Fruit fly (Drosophila melanogaster) whole organism, pupa: Measurements from ENCODE around the gene CG42553.

Experiments used
- CG10348 ChIP-seq: fragments of 200-800 bp; sonication (Bioruptor generic); IDR thresholded peaks from 2 replicates; pipeline ENCODE4 v1.3.6; 2022; ENCODE audit warnings: missing biosample characterization, missing genetic modification characterization
- CG12605 ChIP-seq: fragments of 200-800 bp; sonication (Bioruptor generic); IDR thresholded peaks from 2 replicates; pipeline ENCODE4 v1.3.6; 2022; ENCODE audit warnings: missing biosample characterization, missing genetic modification characterization
- CG13204 ChIP-seq: fragments of 200-800 bp; sonication (Bioruptor generic); optimal IDR thresholded peaks from 2 replicates; lab custom pipeline; 2018; ENCODE audit warnings: missing biosample characterization, mild to moderate bottlenecking, missing genetic modification characterization, moderate library complexity
- CG14655 ChIP-seq: fragments of 200-800 bp; sonication (Bioruptor generic); optimal IDR thresholded peaks from 3 replicates; lab custom pipeline; 2017; ENCODE audit warnings: mild to moderate bottlenecking, missing biosample characterization, missing genetic modification reagents, missing genetic modification characterization
- CG15710 ChIP-seq: fragments of 200-800 bp; sonication (Bioruptor generic); optimal IDR thresholded peaks from 2 replicates; lab custom pipeline; 2018; ENCODE audit warnings: missing biosample characterization, mild to moderate bottlenecking, missing genetic modification characterization, moderate library complexity
- CG17806 ChIP-seq: fragments of 200-800 bp; sonication (Bioruptor generic); optimal IDR thresholded peaks from 2 replicates; lab custom pipeline; 2018; ENCODE audit warnings: missing biosample characterization, mild to moderate bottlenecking, missing genetic modification characterization, moderate library complexity
- CG32121 ChIP-seq: fragments of 200-800 bp; sonication (Bioruptor generic); IDR thresholded peaks from 2 replicates; pipeline ENCODE4 v1.3.6; 2022; ENCODE audit warnings: missing biosample characterization, missing genetic modification characterization
- CG34367 ChIP-seq: fragments of 200-800 bp; sonication (Bioruptor generic); optimal IDR thresholded peaks from 2 replicates; lab custom pipeline; 2018; ENCODE audit warnings: missing biosample characterization, mild to moderate bottlenecking, missing genetic modification characterization
- CG4496 ChIP-seq: fragments of 200-800 bp; sonication (Bioruptor generic); IDR thresholded peaks from 3 replicates; pipeline ENCODE4 v1.3.6; 2022; ENCODE audit warnings: missing biosample characterization, missing genetic modification characterization
- CG8159 ChIP-seq: fragments of 200-800 bp; sonication (Bioruptor generic); optimal IDR thresholded peaks from 3 replicates; lab custom pipeline; 2018; ENCODE audit warnings: missing biosample characterization, mild to moderate bottlenecking, missing genetic modification characterization, moderate library complexity
- CG8301 ChIP-seq: fragments of 200-800 bp; sonication (Bioruptor generic); optimal IDR thresholded peaks from 2 replicates; lab custom pipeline; 2018; ENCODE audit warnings: missing biosample characterization, mild to moderate bottlenecking, missing genetic modification characterization
- CG9948 ChIP-seq: fragments of 200-800 bp; sonication (Bioruptor generic); optimal IDR thresholded peaks from 2 replicates; lab custom pipeline; 2018; ENCODE audit warnings: missing biosample characterization, mild to moderate bottlenecking, missing genetic modification characterization, moderate library complexity
- D1 ChIP-seq: fragments of 200-800 bp; sonication (Bioruptor generic); optimal IDR thresholded peaks from 2 replicates; lab custom pipeline; 2018; ENCODE audit warnings: missing biosample characterization, mild to moderate bottlenecking, missing genetic modification characterization, moderate library complexity
- EcR ChIP-seq: fragments of 200-800 bp; sonication (Bioruptor generic); optimal IDR thresholded peaks from 3 replicates; lab custom pipeline; 2019; ENCODE audit warnings: missing biosample characterization, missing genetic modification characterization, mild to moderate bottlenecking, moderate library complexity, missing genetic modification reagents
- Ets98B ChIP-seq: fragments of 200-800 bp; sonication (Bioruptor generic); IDR thresholded peaks from 2 replicates; pipeline ENCODE4 v1.3.6; 2022; ENCODE audit warnings: missing biosample characterization, missing genetic modification characterization
- Pif1A ChIP-seq: fragments of 200-800 bp; sonication (Bioruptor generic); optimal IDR thresholded peaks from 3 replicates; lab custom pipeline; 2016; ENCODE audit warnings: missing biosample characterization, missing genetic modification characterization
- Pif1B ChIP-seq: fragments of 200-800 bp; sonication (Bioruptor generic); optimal IDR thresholded peaks from 3 replicates; lab custom pipeline; 2016; ENCODE audit warnings: missing biosample characterization, missing genetic modification characterization
- Snoo ChIP-seq: fragments of 200-800 bp; sonication (Bioruptor generic); optimal IDR thresholded peaks from 3 replicates; lab custom pipeline; 2017; ENCODE audit warnings: missing biosample characterization, mild to moderate bottlenecking, missing genetic modification characterization, inconsistent platforms
- fd96Ca ChIP-seq: fragments of 200-800 bp; sonication (Bioruptor generic); IDR thresholded peaks from 3 replicates; pipeline ENCODE4 v1.3.6; 2022; ENCODE audit warnings: missing biosample characterization, missing genetic modification characterization
- gl ChIP-seq: fragments of 200-800 bp; sonication (Bioruptor generic); optimal IDR thresholded peaks from 2 replicates; lab custom pipeline; 2018; ENCODE audit warnings: missing biosample characterization, mild to moderate bottlenecking, missing genetic modification characterization
- rn ChIP-seq: fragments of 200-800 bp; sonication (Bioruptor generic); IDR thresholded peaks from 2 replicates; pipeline ENCODE4 v1.3.6; 2022; ENCODE audit warnings: missing biosample characterization, missing genetic modification characterization

CG42553 gene

DNA sequence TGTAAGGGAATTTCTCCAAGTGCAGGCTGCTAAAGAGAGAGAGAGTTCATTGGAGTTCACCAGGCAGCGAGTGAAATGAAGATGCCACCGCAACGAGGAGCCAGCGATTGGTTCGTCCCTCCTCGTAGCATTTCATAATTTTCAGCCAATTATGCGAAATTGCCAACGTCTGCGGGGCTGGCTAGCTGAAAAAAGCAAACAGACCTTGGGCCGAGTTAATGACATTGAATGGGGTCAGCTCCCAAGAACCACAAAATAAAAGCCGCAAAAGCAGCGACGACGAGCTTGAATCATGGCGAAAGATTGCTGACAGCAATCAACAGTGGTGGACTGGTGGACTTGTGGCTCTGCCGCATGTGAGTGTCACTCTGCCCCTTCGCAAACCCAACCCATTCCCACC, 10.3 kb upstream of the CG42553 start:
- TF ChIP-seq CG15710 (tag; lab: Kevin White, UChicago) (no peak), EcR (peak; percentile 90)

- TF ChIP-seq CG17806 (tag; lab: Kevin White, UChicago) (peak; percentile 57), CG15710 (tag; lab: Kevin White, UChicago) (peak; percentile 61), CG12605 (peak; percentile 70), Pif1A (peak; percentile 80), CG34367 (peak; percentile 55), CG10348 (GFP tag; lab: Robert Waterston, UW) (no peak), fd96Ca (GFP tag; lab: Robert Waterston, UW) (peak; percentile 81), CG4496 (peak; percentile 76), CG8159 (tag; lab: Kevin White, UChicago) (peak; percentile 45), D1 (tag; lab: Kevin White, UChicago) (no peak), EcR (no peak), rn (GFP tag; lab: Robert Waterston, UW) (peak; percentile 70), CG8301 (tag; lab: Kevin White, UChicago) (peak; percentile 86), CG14655 (GFP tag; lab: Kevin White, UChicago) (peak; percentile 87), CG9948 (tag; lab: Kevin White, UChicago) (peak; percentile 78), gl (tag; lab: Kevin White, UChicago) (peak; percentile 58), Snoo (tag; lab: Kevin White, UChicago) (peak; percentile 62), Ets98B (peak; percentile 81), Pif1B (GFP tag; lab: Kevin White, UChicago) (peak; percentile 73), CG13204 (GFP tag; lab: Kevin White, UChicago) (no peak), CG32121 (GFP tag; lab: Robert Waterston, UW) (peak; percentile 58)
These were observed 9.4 kb upstream of the CG42553 start for dm6 chr3L:824444-824843.

DNA sequence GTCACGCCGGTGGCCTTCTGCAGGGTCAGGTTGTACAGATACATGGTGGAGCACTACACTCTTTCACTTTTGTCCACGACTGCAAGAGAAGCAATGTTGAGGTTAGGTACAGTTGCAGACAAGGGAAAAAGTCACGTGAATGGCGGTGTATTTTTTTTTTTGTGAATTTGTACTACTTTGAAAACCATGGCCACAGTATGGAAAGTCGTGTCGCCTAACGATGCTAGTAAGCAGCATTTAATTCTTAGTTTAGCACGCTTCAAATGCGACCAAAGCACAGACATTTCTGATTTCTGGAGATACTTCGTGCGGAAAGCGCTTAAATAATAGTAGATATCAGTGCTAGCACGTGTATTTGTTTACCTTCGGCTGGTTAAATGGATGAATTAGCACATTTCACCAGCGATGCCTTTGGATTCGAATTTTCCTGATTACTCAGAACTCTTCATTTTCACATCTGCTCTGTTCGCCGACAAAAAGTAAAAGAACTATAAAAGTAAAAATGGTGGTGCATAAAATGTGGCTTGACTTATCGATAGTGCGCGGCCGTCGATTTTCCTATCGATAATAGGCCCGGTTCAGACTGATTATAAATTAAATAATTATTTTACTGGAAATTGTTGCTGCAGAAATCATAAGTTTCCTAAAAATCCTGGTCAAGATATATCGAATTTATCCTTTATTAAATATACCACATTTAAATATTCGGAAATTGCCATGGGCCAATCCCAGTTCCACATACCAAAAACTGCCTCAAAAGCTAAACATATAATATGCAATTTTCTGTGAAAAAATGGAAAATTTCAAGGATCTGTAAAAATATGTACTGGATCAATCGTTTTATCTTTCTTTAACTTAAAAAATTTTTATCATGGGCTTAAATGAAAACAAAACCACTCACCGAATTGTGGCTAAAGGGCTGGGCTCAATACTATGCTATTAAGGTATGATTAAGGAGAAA, 716 bp upstream of the CG42553 start, which contains the start of gene Sf3b3:
TSS of gene Sf3b3 (minus strand) at position 489 of the 961 bp plus-strand sequence.
- TF ChIP-seq CG9948 (tag; lab: Kevin White, UChicago), result peak; percentile 6
- TF ChIP-seq CG17806 (tag; lab: Kevin White, UChicago), result peak; percentile 6
- TF ChIP-seq Ets98B, result peak; percentile 8; the same call in 1 of the 2 replicates
- TF ChIP-seq fd96Ca (GFP tag; lab: Robert Waterston, UW), result peak; percentile 17; the same call in 1 of the 3 replicates
- TF ChIP-seq CG32121 (GFP tag; lab: Robert Waterston, UW), result 0 out of 2 replicates have a peak, but pooled peaks have one; percentile 16
- TF ChIP-seq Pif1A, result no peak
- no peak for TF ChIP-seq CG8159 (tag; lab: Kevin White, UChicago)
- TF ChIP-seq CG10348 (GFP tag; lab: Robert Waterston, UW), result no peak
- TF ChIP-seq CG4496, result peak; percentile 33; the same call in 1 of the 3 replicates
- TF ChIP-seq CG15710 (tag; lab: Kevin White, UChicago), result peak; percentile 12
- TF ChIP-seq Snoo (tag; lab: Kevin White, UChicago), result no peak
- TF ChIP-seq D1 (tag; lab: Kevin White, UChicago), result no peak
- TF ChIP-seq CG34367, result no peak
- TF ChIP-seq EcR, result no peak
- no peak for TF ChIP-seq Pif1B (GFP tag; lab: Kevin White, UChicago)
- peak; percentile 10 for TF ChIP-seq gl (tag; lab: Kevin White, UChicago)
- TF ChIP-seq CG12605, result peak; percentile 24; the same call in 1 of the 2 replicates
- no peak for TF ChIP-seq CG13204 (GFP tag; lab: Kevin White, UChicago)
- TF ChIP-seq CG8301 (tag; lab: Kevin White, UChicago), result no peak
- no peak for TF ChIP-seq rn (GFP tag; lab: Robert Waterston, UW)
- TF ChIP-seq CG14655 (GFP tag; lab: Kevin White, UChicago), result no peak

dm6 chr3L:835455-836034, 1.7 kb downstream of the CG42553 start, which contains the start of gene CG42554:
TSS of gene CG42554 (plus strand) at chr3L:835683.
- no peak for TF ChIP-seq CG10348 (GFP tag; lab: Robert Waterston, UW)
- no peak for TF ChIP-seq CG14655 (GFP tag; lab: Kevin White, UChicago)
- TF ChIP-seq CG4496, result no peak
- no peak for TF ChIP-seq Ets98B
- TF ChIP-seq Pif1B (GFP tag; lab: Kevin White, UChicago), result no peak
- no peak for TF ChIP-seq CG8159 (tag; lab: Kevin White, UChicago)
- no peak for TF ChIP-seq CG13204 (GFP tag; lab: Kevin White, UChicago)
- no peak for TF ChIP-seq Snoo (tag; lab: Kevin White, UChicago)
- no peak for TF ChIP-seq CG15710 (tag; lab: Kevin White, UChicago)
- TF ChIP-seq CG32121 (GFP tag; lab: Robert Waterston, UW), result no peak

DNA sequence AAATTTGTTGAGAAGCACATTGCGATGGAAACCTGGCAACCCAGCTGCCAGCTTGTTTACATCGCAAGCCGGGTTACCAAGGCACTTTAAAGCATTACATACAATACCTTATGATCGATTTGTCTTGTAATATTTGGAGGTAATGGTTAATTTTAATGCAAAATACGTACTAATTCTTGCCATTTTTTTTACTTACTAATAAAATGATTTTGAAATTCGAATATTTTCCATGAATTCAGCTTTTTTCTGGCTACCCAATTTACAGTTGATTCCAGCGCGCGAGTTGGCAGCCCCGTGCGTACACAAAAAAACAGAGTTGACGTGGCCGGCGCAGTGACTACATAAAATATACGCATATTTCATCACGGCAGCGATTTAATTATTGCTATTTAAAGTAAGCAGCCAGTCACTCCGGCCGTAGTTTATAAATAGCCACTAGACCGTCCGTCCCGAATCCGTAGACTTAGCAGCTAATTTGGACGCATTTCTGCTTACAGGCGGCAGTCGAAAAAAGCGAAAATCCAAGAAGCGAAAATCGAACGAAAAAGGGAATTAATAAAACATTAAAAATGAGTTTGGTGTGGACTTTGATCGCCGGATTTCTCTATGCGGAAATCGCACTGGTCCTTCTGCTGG, 3.8 kb downstream of the CG42553 start, which contains the start of the genes CG13901 and CG13887:
TSS of gene CG13901 (minus strand) at position 270 of the 636 bp plus-strand sequence.
TSS of gene CG13887 (plus strand) at position 310 of the 636 bp plus-strand sequence.
- TF ChIP-seq Pif1A (no peak), D1 (tag; lab: Kevin White, UChicago) (no peak), rn (GFP tag; lab: Robert Waterston, UW) (peak; percentile 72; the same call in 1 of the 2 replicates), fd96Ca (GFP tag; lab: Robert Waterston, UW) (peak; percentile 87), CG12605 (peak; percentile 45; the same call in 1 of the 2 replicates), CG34367 (peak; percentile 81), CG13204 (GFP tag; lab: Kevin White, UChicago) (no peak), gl (tag; lab: Kevin White, UChicago) (peak; percentile 50), CG32121 (GFP tag; lab: Robert Waterston, UW) (peak; percentile 83), CG17806 (tag; lab: Kevin White, UChicago) (peak; percentile 85), Snoo (tag; lab: Kevin White, UChicago) (peak; percentile 75), EcR (peak; percentile 74), Pif1B (GFP tag; lab: Kevin White, UChicago) (no peak), Ets98B (peak; percentile 88), CG14655 (GFP tag; lab: Kevin White, UChicago) (no peak), CG8301 (tag; lab: Kevin White, UChicago) (peak; percentile 80), CG4496 (peak; percentile 86), CG9948 (tag; lab: Kevin White, UChicago) (peak; percentile 80), CG15710 (tag; lab: Kevin White, UChicago) (peak; percentile 87), CG8159 (tag; lab: Kevin White, UChicago) (peak; percentile 87), CG10348 (GFP tag; lab: Robert Waterston, UW) (0 out of 2 replicates have a peak, but pooled peaks have one; percentile 48)
